Worm (Caenorhabditis elegans) whole organism, early embryonic: ENCODE results near the gene nhr-271.

Experiments
- F13C5.2 ChIP-seq: sonication (generic microtip); optimal IDR thresholded peaks from 2 replicates; lab custom pipeline; 2017; ENCODE audit warnings: mild to moderate bottlenecking, missing genetic modification characterization, inconsistent platforms, missing compliant biosample characterization
- ama-1 ChIP-seq: fragments of 150-350 bp; optimal IDR thresholded peaks from 2 replicates; lab custom pipeline; 2014
- ceh-36 ChIP-seq: sonication (generic microtip); optimal IDR thresholded peaks from 2 replicates; lab custom pipeline; 2016; ENCODE audit warnings: missing genetic modification characterization, inconsistent platforms, missing compliant biosample characterization
- sea-1 ChIP-seq: fragments of 200-800 bp; sonication (Bioruptor generic); conservative IDR thresholded peaks from 2 replicates; pipeline ENCODE4 v1.3.6; 2022; ENCODE audit warnings: missing genetic modification characterization, missing compliant biosample characterization

- no peak for TF ChIP-seq ceh-36 (tag; lab: Kevin White, UChicago)
- TF ChIP-seq ama-1 (lab: Kevin White, UChicago), result no peak
- TF ChIP-seq sea-1 (GFP tag; lab: Robert Waterston, UW), result no peak
- no peak for TF ChIP-seq F13C5.2 (tag; lab: Kevin White, UChicago)
Observed at ce11 chrV:16608478-16608877, 28.2 kb upstream of the nhr-271 start.
